Worm (Caenorhabditis elegans): ENCODE data around the gene sre-47.
A peak's percentile ranks its signal among the peaks of the same experiment; 100 is the strongest.

- no peak for TF ChIP-seq ceh-82 (tag; optimal IDR thresholded peaks at IDR 0.05)
- peak; percentile 56 for TF ChIP-seq jun-1 (tag; optimal IDR thresholded peaks at IDR 0.05)
- TF ChIP-seq nhr-237 (tag; optimal IDR thresholded peaks at IDR 0.05): no peak
Observed at ce11 chrII:13976161-13976560, 8.3 kb downstream of the sre-47 start, which contains the start of gene Y39G8B.2.
